Worm (Caenorhabditis elegans): ENCODE results near the gene F56A8.3.

F56A8.3 gene

ce11 chrIII:13265566-13265965, 8.9 kb downstream of the F56A8.3 start, which contains the start of gene F56A8.5:
Gene F56A8.5 (plus strand): TSS chrIII:13265866.
- no peak for TF ChIP-seq aha-1 (tag; optimal IDR thresholded peaks at IDR 0.05)
- no peak for TF ChIP-seq mep-1 (tag; optimal IDR thresholded peaks at IDR 0.05)
- TF ChIP-seq mdl-1 (tag; optimal IDR thresholded peaks at IDR 0.05), result no peak
- no peak for TF ChIP-seq nhr-19 (GFP tag; conservative IDR thresholded peaks at IDR 0.05)
- no peak for TF ChIP-seq F16B12.6 (tag; optimal IDR thresholded peaks at IDR 0.05)
- TF ChIP-seq C04F5.9 (tag; optimal IDR thresholded peaks at IDR 0.05), result no peak
- no peak for TF ChIP-seq grh-1 (GFP tag; IDR thresholded peaks at IDR 0.05)
- TF ChIP-seq vab-15 (tag; optimal IDR thresholded peaks at IDR 0.05), result no peak
- no peak for TF ChIP-seq efl-1 (optimal IDR thresholded peaks at IDR 0.05)
- no peak for TF ChIP-seq efl-1 (GFP tag; optimal IDR thresholded peaks at IDR 0.05 in 1 of 2)
- no peak for TF ChIP-seq dpl-1 (GFP tag; optimal IDR thresholded peaks at IDR 0.05)
- no peak for TF ChIP-seq ama-1 (optimal IDR thresholded peaks at IDR 0.05)
- no peak for TF ChIP-seq aly-2 (tag; optimal IDR thresholded peaks at IDR 0.05)
- TF ChIP-seq nhr-71 (tag; optimal IDR thresholded peaks at IDR 0.05), result no peak
- TF ChIP-seq blmp-1 (tag; optimal IDR thresholded peaks at IDR 0.05), result no peak
- no peak for TF ChIP-seq rnt-1 (tag; optimal IDR thresholded peaks at IDR 0.05)
- no peak for TF ChIP-seq fkh-4 (tag; optimal IDR thresholded peaks at IDR 0.05; ENCODE audit: borderline replicate concordance)
- no peak for TF ChIP-seq hlh-17 (GFP tag; optimal IDR thresholded peaks at IDR 0.05; ENCODE audit: borderline replicate concordance)

DNA sequence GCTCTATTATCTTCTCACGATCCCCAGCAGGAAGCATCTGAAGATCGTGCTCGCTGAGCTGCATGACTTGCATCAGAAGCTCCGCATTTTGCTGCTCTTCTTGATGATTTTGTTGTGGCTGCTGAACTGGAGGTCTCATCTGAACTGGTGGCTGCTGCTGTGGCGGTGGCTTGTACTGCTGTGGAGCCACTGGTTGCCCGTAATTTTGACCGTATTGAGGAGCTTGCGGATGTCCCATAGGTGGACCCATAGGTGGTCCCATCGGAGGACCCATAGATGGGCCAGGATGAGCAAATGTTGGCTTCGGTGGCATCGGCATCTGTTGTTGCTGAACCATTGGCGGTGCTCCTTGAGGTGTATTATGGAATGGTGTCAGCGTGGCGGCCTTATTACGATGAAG, 10.4 kb downstream of the F56A8.3 start:
- no peak for TF ChIP-seq skn-1 (tag; optimal IDR thresholded peaks at IDR 0.05)
- no peak for TF ChIP-seq nhr-77 (tag; optimal IDR thresholded peaks at IDR 0.05)
- TF ChIP-seq nhr-85 (tag), result no peak
- TF ChIP-seq lsy-2 (tag; optimal IDR thresholded peaks at IDR 0.05), result no peak
- no peak for TF ChIP-seq ceh-88 (GFP tag; IDR thresholded peaks at IDR 0.05)
- TF ChIP-seq snu-23 (GFP tag; optimal IDR thresholded peaks at IDR 0.05), result no peak
- no peak for TF ChIP-seq nhr-11 (tag; optimal IDR thresholded peaks at IDR 0.05)
- TF ChIP-seq fos-1 (tag; optimal IDR thresholded peaks at IDR 0.05), result no peak
- TF ChIP-seq nhr-19 (GFP tag; conservative IDR thresholded peaks at IDR 0.05), result no peak
- TF ChIP-seq blmp-1 (tag; optimal IDR thresholded peaks at IDR 0.05), result no peak
- TF ChIP-seq C16A3.4 (tag; optimal IDR thresholded peaks at IDR 0.05), result no peak
- TF ChIP-seq lin-39 (tag; optimal IDR thresholded peaks at IDR 0.05), result no peak
- TF ChIP-seq sox-4 (tag; optimal IDR thresholded peaks at IDR 0.05), result no peak
- TF ChIP-seq tbx-2 (tag; optimal IDR thresholded peaks at IDR 0.05), result no peak

DNA sequence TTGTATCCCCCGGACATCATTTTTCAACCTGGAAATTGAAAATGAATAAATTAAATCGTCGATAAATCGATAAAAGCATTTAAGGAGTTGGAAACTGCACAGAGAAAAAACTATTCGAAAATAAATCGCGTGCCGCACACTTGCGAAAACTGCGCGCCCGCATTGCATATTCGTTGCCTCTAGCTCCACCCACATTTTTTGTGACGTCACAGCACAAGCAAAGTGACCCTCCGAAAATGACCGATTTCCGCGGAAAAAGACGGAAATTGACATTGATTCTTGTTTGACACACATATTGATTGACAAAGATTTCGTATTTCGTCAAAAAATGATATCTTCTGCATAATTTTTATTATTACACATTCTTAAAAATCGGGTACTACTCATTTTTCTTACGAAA, 12.2 kb downstream of the F56A8.3 start, which contains the start of gene cpf-2:
TSS of gene cpf-2 (minus strand) at position 28 of the 400 bp plus-strand sequence.
- TF ChIP-seq rnt-1 (tag; optimal IDR thresholded peaks at IDR 0.05) (peak; percentile 92), isw-1 (GFP tag; IDR thresholded peaks at IDR 0.05) (peak; percentile 65), sup-37 (GFP tag; optimal IDR thresholded peaks at IDR 0.05) (no peak), unc-130 (tag; optimal IDR thresholded peaks at IDR 0.05) (peak; percentile 82), hpl-2 (GFP tag; optimal IDR thresholded peaks at IDR 0.05) (peak; percentile 41), lin-35 (GFP tag; optimal IDR thresholded peaks at IDR 0.05) (peak; percentile 69 to 77), nhr-12 (tag; optimal IDR thresholded peaks at IDR 0.05) (no peak), lir-3 (tag; optimal IDR thresholded peaks at IDR 0.05; ENCODE audit: poor library complexity) (peak; percentile 72), elt-2 (tag; optimal IDR thresholded peaks at IDR 0.05) (peak; percentile 42), nhr-28 (tag; optimal IDR thresholded peaks at IDR 0.05) (no peak), dpl-1 (GFP tag; optimal IDR thresholded peaks at IDR 0.05) (peak; percentile 64 to 73 (median 73)), lin-15B (tag; optimal IDR thresholded peaks at IDR 0.05) (peak; percentile 1), ceh-82 (tag; optimal IDR thresholded peaks at IDR 0.05) (peak; percentile 61 to 83 (median 69)), nhr-11 (tag; optimal IDR thresholded peaks at IDR 0.05) (no peak), lin-13 (GFP tag; optimal IDR thresholded peaks at IDR 0.05) (peak; percentile 66), fkh-4 (tag; optimal IDR thresholded peaks at IDR 0.05; ENCODE audit: borderline replicate concordance) (no peak), ztf-11 (tag; optimal IDR thresholded peaks at IDR 0.05) (peak; percentile 27 to 75), C16A3.4 (tag; optimal IDR thresholded peaks at IDR 0.05) (peak; percentile 77), jun-1 (tag; optimal IDR thresholded peaks at IDR 0.05) (peak; percentile 59), elt-3 (tag; optimal IDR thresholded peaks at IDR 0.05) (peak in 1 of 6 experiments; percentile 53), hlh-4 (tag; optimal IDR thresholded peaks at IDR 0.05) (no peak), xbp-1 (tag; optimal IDR thresholded peaks at IDR 0.05) (peak; percentile 83), snu-23 (GFP tag; optimal IDR thresholded peaks at IDR 0.05) (peak; percentile 89), nhr-20 (tag; optimal IDR thresholded peaks at IDR 0.05) (peak; percentile 81), vab-15 (tag; optimal IDR thresholded peaks at IDR 0.05) (peak; percentile 46), egl-27 (tag; optimal IDR thresholded peaks at IDR 0.05) (no peak), ces-1 (GFP tag; optimal IDR thresholded peaks at IDR 0.05) (no peak), irx-1 (tag; optimal IDR thresholded peaks at IDR 0.05) (peak; percentile 85), lin-39 (tag; optimal IDR thresholded peaks at IDR 0.05) (peak; percentile 55)
